Worm (Caenorhabditis elegans): ENCODE measurements around the gene C27C12.1.

The C27C12.1 gene

DNA sequence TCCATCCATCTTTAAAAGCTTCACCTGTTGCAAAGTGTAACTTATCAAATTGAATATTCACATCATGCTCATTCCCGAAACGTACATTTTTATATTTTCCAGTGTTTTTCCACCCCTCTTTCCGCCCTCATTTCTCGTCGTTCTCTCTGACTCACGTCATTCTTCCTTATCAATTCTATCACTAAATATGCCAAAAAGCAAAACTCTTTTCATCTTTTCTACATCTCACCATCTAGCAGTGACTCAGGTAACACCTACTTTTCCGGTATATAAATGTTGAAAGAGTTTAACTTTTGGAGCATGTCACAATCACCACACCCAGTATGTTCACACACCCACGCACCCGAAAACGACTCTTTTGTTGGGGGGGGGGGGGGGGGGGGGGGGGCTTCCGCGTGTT, 9.1 kb downstream of the C27C12.1 start (continued):
- TF ChIP-seq snpc-1.3 (tag; optimal IDR thresholded peaks at IDR 0.05; ENCODE audit: insufficient read depth), result no peak
- no peak for TF ChIP-seq mes-4 (tag; optimal IDR thresholded peaks at IDR 0.05)
- no peak for TF ChIP-seq F33H1.4 (GFP tag; IDR thresholded peaks at IDR 0.05)
- TF ChIP-seq T07F8.4 (tag; optimal IDR thresholded peaks at IDR 0.05), result no peak
- no peak for TF ChIP-seq cebp-1 (GFP tag; IDR thresholded peaks at IDR 0.05)
- peak; percentile 42 for TF ChIP-seq cebp-1 (tag; optimal IDR thresholded peaks at IDR 0.05)

DNA sequence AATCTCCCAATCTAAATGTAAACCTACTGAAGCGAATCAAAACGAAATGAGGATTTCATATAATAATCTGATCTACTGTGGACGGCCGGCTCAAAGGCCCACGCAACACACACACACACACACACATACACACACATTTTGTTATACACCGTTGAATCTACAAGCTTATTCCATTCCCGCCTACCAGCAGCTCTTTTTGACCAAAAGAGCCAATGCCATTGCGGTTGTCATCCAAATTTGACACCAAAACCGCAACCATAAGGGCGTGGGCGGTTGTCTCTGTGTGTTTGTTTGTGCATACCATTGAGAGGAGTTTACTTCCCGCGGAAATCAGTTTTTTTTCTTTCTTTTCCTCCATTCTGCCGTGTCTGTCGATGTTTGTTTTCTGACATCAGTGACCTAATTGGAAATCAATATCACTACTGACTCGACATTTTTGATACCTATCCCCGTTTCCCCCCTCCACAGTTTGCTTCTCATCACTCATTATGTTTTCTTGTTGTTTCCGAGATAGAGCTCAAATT, 10.7 kb downstream of the C27C12.1 start:
- TF ChIP-seq mxl-1 (tag; optimal IDR thresholded peaks at IDR 0.05) (no peak), K12H6.12 (tag; optimal IDR thresholded peaks at IDR 0.05) (no peak), unc-130 (GFP tag; optimal IDR thresholded peaks at IDR 0.05) (no peak), lag-1 (GFP tag; IDR thresholded peaks at IDR 0.05) (no peak), repo-1 (tag; optimal IDR thresholded peaks at IDR 0.05) (no peak), snpc-1.1 (tag; optimal IDR thresholded peaks at IDR 0.05; ENCODE audit: insufficient read depth) (no peak), Y53G8AR.9 (GFP tag; conservative IDR thresholded peaks at IDR 0.05) (no peak), mel-28 (tag; optimal IDR thresholded peaks at IDR 0.05; ENCODE audit: borderline replicate concordance) (no peak), nfyb-1 (GFP tag; IDR thresholded peaks at IDR 0.05) (no peak), sea-2 (GFP tag; IDR thresholded peaks at IDR 0.05) (no peak), ama-1 (optimal IDR thresholded peaks at IDR 0.05) (no peak), ama-1 (GFP tag; optimal IDR thresholded peaks at IDR 0.05) (no peak), T07F8.4 (tag; optimal IDR thresholded peaks at IDR 0.05) (no peak), Y53F4B.3 (GFP tag; IDR thresholded peaks at IDR 0.05) (no peak), ztf-3 (GFP tag; optimal IDR thresholded peaks at IDR 0.05) (no peak), C06A6.2 (GFP tag; conservative IDR thresholded peaks at IDR 0.05) (no peak), egl-44 (GFP tag; IDR thresholded peaks at IDR 0.05) (no peak), madf-10 (tag; optimal IDR thresholded peaks at IDR 0.05) (no peak), snpc-3.4 (tag; optimal IDR thresholded peaks at IDR 0.05) (no peak), lsy-27 (tag; optimal IDR thresholded peaks at IDR 0.05; ENCODE audit: borderline replicate concordance, insufficient read depth) (no peak), T26A5.8 (tag; optimal IDR thresholded peaks at IDR 0.05) (no peak)

DNA sequence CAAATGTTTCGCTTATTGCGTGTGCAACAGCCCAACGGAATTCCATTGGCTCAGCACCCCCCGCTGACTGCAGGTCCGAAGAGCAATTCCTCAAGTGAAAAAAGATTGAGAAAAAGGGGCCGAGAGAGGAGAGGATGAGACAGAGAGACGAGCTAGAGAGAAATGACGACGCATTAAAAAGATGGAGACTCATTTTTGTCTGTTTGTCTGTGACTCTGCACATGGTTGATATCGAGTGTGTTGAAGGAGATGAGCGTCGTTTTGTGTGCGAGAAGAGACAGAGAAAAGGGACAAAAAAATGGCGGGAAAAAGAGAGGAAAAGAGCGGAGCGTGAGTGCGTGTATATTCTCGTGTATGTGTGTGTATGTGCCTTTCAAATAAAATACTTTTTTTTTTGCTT, 12.5 kb downstream of the C27C12.1 start:
- TF ChIP-seq dpff-1 (tag; optimal IDR thresholded peaks at IDR 0.05), result no peak
- peak; percentile 89 for TF ChIP-seq lin-40 (tag; optimal IDR thresholded peaks at IDR 0.05)
- TF ChIP-seq pha-4 (tag; optimal IDR thresholded peaks at IDR 0.05), result peak; percentile 53
- TF ChIP-seq rpc-1 (optimal IDR thresholded peaks at IDR 0.05), result no peak
- no peak for TF ChIP-seq rpc-1 (tag; optimal IDR thresholded peaks at IDR 0.05)
- no peak for TF ChIP-seq him-1 (tag; optimal IDR thresholded peaks at IDR 0.05)
- no peak for TF ChIP-seq akir-1 (GFP tag; optimal IDR thresholded peaks at IDR 0.05)
- no peak for TF ChIP-seq nhr-27 (tag; optimal IDR thresholded peaks at IDR 0.05)
- peak; percentile 55 for TF ChIP-seq mcd-1 (GFP tag; IDR thresholded peaks at IDR 0.05)
- no peak for TF ChIP-seq mel-28 (tag; optimal IDR thresholded peaks at IDR 0.05; ENCODE audit: borderline replicate concordance)
- no peak for TF ChIP-seq ztf-3 (GFP tag; optimal IDR thresholded peaks at IDR 0.05)
- TF ChIP-seq F57C9.4 (tag; optimal IDR thresholded peaks at IDR 0.05), result no peak
- no peak for TF ChIP-seq ccch-3 (GFP tag; optimal IDR thresholded peaks at IDR 0.05)
- peak; percentile 72 for TF ChIP-seq B0336.3 (GFP tag; IDR thresholded peaks at IDR 0.05)
- peak; percentile 77; the same call in 1 of the 2 replicates for TF ChIP-seq dox-1 (GFP tag; IDR thresholded peaks at IDR 0.05)
- peak; percentile 28; the same call in 1 of the 2 replicates for TF ChIP-seq ztf-6 (GFP tag; IDR thresholded peaks at IDR 0.05)
- peak; percentile 15 for TF ChIP-seq efl-1 (GFP tag; optimal IDR thresholded peaks at IDR 0.05)
- peak; percentile 78 for TF ChIP-seq madf-10 (tag; optimal IDR thresholded peaks at IDR 0.05)
- peak; percentile 64; the same call in 1 of the 2 replicates for TF ChIP-seq lin-26 (GFP tag; IDR thresholded peaks at IDR 0.05)
- no peak for TF ChIP-seq tlf-1 (GFP tag; optimal IDR thresholded peaks at IDR 0.05)
- no peak for TF ChIP-seq madf-3 (GFP tag; IDR thresholded peaks at IDR 0.05)
- TF ChIP-seq ztf-25 (GFP tag; IDR thresholded peaks at IDR 0.05), result no peak
- TF ChIP-seq somi-1 (GFP tag; optimal IDR thresholded peaks at IDR 0.05), result peak; percentile 81
- no peak for TF ChIP-seq repo-1 (tag; optimal IDR thresholded peaks at IDR 0.05)
- no peak for TF ChIP-seq attf-3 (GFP tag; conservative IDR thresholded peaks at IDR 0.05)
- peak; percentile 74 for TF ChIP-seq nhr-80 (tag; optimal IDR thresholded peaks at IDR 0.05)
